Fruit fly (Drosophila melanogaster): ENCODE data around the gene CG43750.

DNA sequence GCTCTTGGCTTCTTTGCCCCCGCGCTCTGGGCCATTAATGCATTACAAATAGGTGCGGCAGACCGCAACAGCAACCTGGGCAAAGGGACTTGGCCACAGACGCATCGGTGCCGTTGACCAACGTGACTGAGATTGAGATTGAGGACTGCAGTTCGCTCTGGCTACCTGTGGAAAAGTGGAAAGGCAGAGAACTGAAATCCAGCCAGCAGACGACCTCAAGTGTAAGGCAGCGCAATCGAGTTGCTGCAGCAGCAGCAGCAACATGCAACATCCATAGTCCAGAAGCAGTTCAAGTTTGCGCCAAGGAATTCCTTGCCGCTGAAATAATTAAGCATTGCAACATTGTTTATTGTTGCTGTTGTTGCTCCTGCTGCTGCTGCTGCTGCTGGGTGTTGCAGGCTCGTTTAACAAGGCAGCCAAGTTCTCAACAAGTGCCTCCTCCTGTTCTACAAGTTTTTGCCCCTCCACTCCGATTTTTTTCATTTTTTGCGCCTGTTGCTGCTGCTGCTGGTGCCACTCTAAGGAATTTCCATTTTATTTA is 35.2 kb upstream of the CG43750 start:
- TF ChIP-seq Dif (GFP tag; optimal IDR thresholded peaks at IDR 0.05; ENCODE audit: partially characterized antibody) (no peak), pan (optimal IDR thresholded peaks at IDR 0.05) (no peak), Dfd (GFP tag; optimal IDR thresholded peaks at IDR 0.05) (no peak), OdsH (GFP tag; optimal IDR thresholded peaks at IDR 0.05) (no peak), br (GFP tag; optimal IDR thresholded peaks at IDR 0.05) (no peak)

Measured in whole organism, wandering third instar larva.